Worm (Caenorhabditis elegans): ENCODE measurements around the gene sftb-6.

DNA sequence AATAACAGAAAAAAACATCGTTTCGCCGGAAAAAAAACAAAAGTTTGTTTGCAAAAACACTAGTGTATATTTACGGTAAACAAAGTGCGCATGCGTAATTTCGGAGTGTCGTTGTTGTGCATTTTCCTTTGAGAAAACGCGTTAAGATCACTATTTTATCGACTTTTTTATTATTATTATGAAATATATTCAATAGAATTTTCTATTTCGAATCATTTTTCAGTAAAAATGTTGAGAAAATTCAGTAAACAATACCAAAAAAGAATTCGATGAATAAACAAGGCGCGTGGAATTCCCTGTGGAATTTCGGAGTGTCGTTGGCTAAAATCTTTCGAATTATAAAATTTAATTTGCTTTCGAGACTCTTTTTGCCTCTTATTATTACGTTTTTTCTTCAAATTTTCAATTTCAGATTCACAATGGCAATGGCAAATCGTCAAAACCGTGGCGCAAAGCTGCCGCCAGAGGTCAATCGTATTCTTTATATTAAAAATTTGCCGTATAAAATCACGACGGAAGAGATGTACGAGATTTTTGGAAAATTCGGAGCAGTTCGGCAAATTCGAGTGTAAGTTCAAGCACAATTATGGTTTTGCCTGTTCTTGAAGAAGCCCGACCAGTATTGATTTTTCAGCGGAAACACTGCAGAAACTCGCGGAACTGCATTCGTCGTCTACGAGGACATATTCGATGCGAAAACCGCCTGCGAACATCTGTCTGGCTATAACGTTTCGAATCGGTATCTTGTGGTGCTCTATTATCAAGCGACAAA lies at the start of gene sftb-6, which contains the start of gene luc-7L3:
- peak; percentile 9 for TF ChIP-seq elt-2 (tag; optimal IDR thresholded peaks at IDR 0.05)
- no peak for TF ChIP-seq hpl-2 (GFP tag; optimal IDR thresholded peaks at IDR 0.05)
- TF ChIP-seq elt-3 (tag; optimal IDR thresholded peaks at IDR 0.05), result no peak
- TF ChIP-seq ceh-82 (tag; optimal IDR thresholded peaks at IDR 0.05), result peak in 2 of 3 experiments; percentile 25 to 33
- TF ChIP-seq nhr-19 (GFP tag; conservative IDR thresholded peaks at IDR 0.05), result peak; percentile 75
- TF ChIP-seq nhr-90 (tag; optimal IDR thresholded peaks at IDR 0.05; ENCODE audit: poor library complexity), result peak; percentile 75
- no peak for TF ChIP-seq efl-3 (GFP tag; optimal IDR thresholded peaks at IDR 0.05)

All from whole organism, L1 larva.